Worm (Caenorhabditis elegans) whole organism, early embryonic: ENCODE data around the gene F10C5.3.

ENCODE experiments used
- B0310.2 ChIP-seq: sonication (generic microtip); optimal IDR thresholded peaks from 2 replicates; lab custom pipeline; 2016; ENCODE audit warnings: mild to moderate bottlenecking, missing genetic modification characterization, missing compliant biosample characterization
- F13C5.2 ChIP-seq: sonication (generic microtip); optimal IDR thresholded peaks from 2 replicates; lab custom pipeline; 2017; ENCODE audit warnings: mild to moderate bottlenecking, missing genetic modification characterization, inconsistent platforms, missing compliant biosample characterization
- aly-1 ChIP-seq: sonication (generic microtip); optimal IDR thresholded peaks from 2 replicates; lab custom pipeline; 2016; ENCODE audit warnings: missing genetic modification characterization, missing compliant biosample characterization
- ama-1 ChIP-seq: fragments of 150-350 bp; optimal IDR thresholded peaks from 2 replicates; lab custom pipeline; 2014
- ceh-13 ChIP-seq: fragments of 200-800 bp; sonication (Bioruptor generic); optimal IDR thresholded peaks from 2 replicates; lab custom pipeline; 2018; ENCODE audit warnings: mild to moderate bottlenecking, missing genetic modification characterization, missing compliant biosample characterization
- ceh-36 ChIP-seq: sonication (generic microtip); optimal IDR thresholded peaks from 2 replicates; lab custom pipeline; 2016; ENCODE audit warnings: missing genetic modification characterization, inconsistent platforms, missing compliant biosample characterization
- flt-1 ChIP-seq: fragments of 200-800 bp; sonication (Bioruptor generic); IDR thresholded peaks from 2 replicates; pipeline ENCODE4 v1.3.6; 2022; ENCODE audit warnings: missing genetic modification characterization, missing compliant biosample characterization
- hmbx-1 ChIP-seq: sonication (generic microtip); optimal IDR thresholded peaks from 2 replicates; lab custom pipeline; 2016; ENCODE audit warnings: mild to moderate bottlenecking, missing genetic modification characterization, missing compliant biosample characterization
- hmg-4 ChIP-seq: fragments of 200-800 bp; sonication (Bioruptor generic); optimal IDR thresholded peaks from 2 replicates; lab custom pipeline; 2018; ENCODE audit warnings: mild to moderate bottlenecking, missing genetic modification characterization, missing compliant biosample characterization
- hnd-1 ChIP-seq: sonication (generic microtip); optimal IDR thresholded peaks from 2 replicates; lab custom pipeline; 2016; ENCODE audit warnings: missing genetic modification characterization, missing compliant biosample characterization
- pes-1 ChIP-seq: fragments of 200-800 bp; sonication (Bioruptor generic); IDR thresholded peaks from 2 replicates; pipeline ENCODE4 v1.3.6; 2022; ENCODE audit warnings: missing genetic modification reagents, missing genetic modification characterization, missing compliant biosample characterization
- scrt-1 ChIP-seq: fragments of 200-800 bp; sonication (Bioruptor generic); IDR thresholded peaks from 2 replicates; pipeline ENCODE4 v1.3.6; 2022; ENCODE audit warnings: missing genetic modification characterization, missing compliant biosample characterization
- tra-4 ChIP-seq: sonication (generic microtip); optimal IDR thresholded peaks from 2 replicates; lab custom pipeline; 2017; ENCODE audit warnings: missing genetic modification characterization, missing compliant biosample characterization

DNA sequence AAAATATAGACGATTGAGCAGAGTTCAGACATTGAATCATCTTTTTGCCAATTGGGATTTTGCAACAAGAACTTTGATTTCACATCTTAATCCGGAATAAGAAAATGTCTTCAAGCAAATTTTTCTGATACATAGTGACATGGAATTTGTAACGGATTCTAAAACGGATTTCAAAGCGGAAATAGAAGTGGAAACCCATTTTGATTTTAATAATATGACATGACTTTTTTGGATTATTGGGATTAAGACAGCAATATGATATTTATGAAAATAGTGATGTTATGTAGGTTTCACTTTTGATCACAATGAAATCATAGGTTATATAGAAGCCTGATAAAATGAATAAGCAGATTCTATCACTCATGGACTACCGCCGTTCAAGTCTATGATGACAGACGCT lies 48.5 kb downstream of the F10C5.3 start:
- TF ChIP-seq ama-1 (no peak), tra-4 (tag; lab: Kevin White, UChicago) (no peak), hnd-1 (no peak), scrt-1 (GFP tag; lab: Robert Waterston, UW) (no peak), ceh-13 (GFP tag; lab: Kevin White, UChicago) (no peak), B0310.2 (tag; lab: Kevin White, UChicago) (no peak), pes-1 (GFP tag; lab: Robert Waterston, UW) (no peak), hmbx-1 (no peak), aly-1 (tag; lab: Kevin White, UChicago) (no peak), flt-1 (GFP tag; lab: Robert Waterston, UW) (no peak), ceh-36 (tag; lab: Kevin White, UChicago) (no peak), hmg-4 (no peak), F13C5.2 (no peak)
